Worm (Caenorhabditis elegans): ENCODE measurements around the gene F23A7.1.

The F23A7.1 gene

ce11 chrX:16208123-16208522 lies 9.1 kb upstream of the F23A7.1 start (continued):
- TF ChIP-seq ztf-3 (GFP tag; optimal IDR thresholded peaks at IDR 0.05), result no peak
- no peak for TF ChIP-seq F52B5.7 (tag; optimal IDR thresholded peaks at IDR 0.05)
- TF ChIP-seq snpc-3.4 (tag; optimal IDR thresholded peaks at IDR 0.05), result peak; percentile 21
- no peak for TF ChIP-seq F23B12.7 (tag; optimal IDR thresholded peaks at IDR 0.05; ENCODE audit: insufficient read depth)
- TF ChIP-seq lin-26 (GFP tag; IDR thresholded peaks at IDR 0.05), result peak; percentile 63; the same call in 1 of the 2 replicates
- TF ChIP-seq lin-35 (GFP tag; optimal IDR thresholded peaks at IDR 0.05), result no peak
- no peak for TF ChIP-seq ets-4 (GFP tag; optimal IDR thresholded peaks at IDR 0.05)
- peak; percentile 60 for TF ChIP-seq B0261.1 (tag; optimal IDR thresholded peaks at IDR 0.05)
- no peak for TF ChIP-seq F37B4.10 (GFP tag; IDR thresholded peaks at IDR 0.05)
- no peak for TF ChIP-seq madf-6 (GFP tag; IDR thresholded peaks at IDR 0.05)
- TF ChIP-seq T07F8.4 (tag; optimal IDR thresholded peaks at IDR 0.05), result no peak
- TF ChIP-seq sea-2 (GFP tag; IDR thresholded peaks at IDR 0.05), result no peak
- TF ChIP-seq ztf-22 (GFP tag; optimal IDR thresholded peaks at IDR 0.05), result no peak
- TF ChIP-seq Y79H2A.3 (GFP tag; conservative IDR thresholded peaks at IDR 0.05), result no peak
- no peak for TF ChIP-seq nhr-80 (tag; optimal IDR thresholded peaks at IDR 0.05)
- peak; percentile 30; the same call in 1 of the 2 replicates for TF ChIP-seq pbrm-1 (GFP tag; IDR thresholded peaks at IDR 0.05)
- TF ChIP-seq C06A6.2 (GFP tag; conservative IDR thresholded peaks at IDR 0.05), result no peak

ce11 chrX:16208667-16209066 lies 8.5 kb upstream of the F23A7.1 start:
- peak; percentile 59 for TF ChIP-seq rpc-1 (optimal IDR thresholded peaks at IDR 0.05)
- peak; percentile 72 for TF ChIP-seq rpc-1 (tag; optimal IDR thresholded peaks at IDR 0.05)
- TF ChIP-seq pbrm-1 (GFP tag; IDR thresholded peaks at IDR 0.05), result 0 out of 2 replicates have a peak, but pooled peaks have one; percentile 32
- TF ChIP-seq lir-1 (GFP tag; conservative IDR thresholded peaks at IDR 0.05), result no peak
- TF ChIP-seq snpc-3.4 (tag; optimal IDR thresholded peaks at IDR 0.05), result no peak
- TF ChIP-seq C06A6.2 (GFP tag; conservative IDR thresholded peaks at IDR 0.05), result no peak
- no peak for TF ChIP-seq F52B5.7 (tag; optimal IDR thresholded peaks at IDR 0.05)
- no peak for TF ChIP-seq K12H6.12 (tag; optimal IDR thresholded peaks at IDR 0.05)
- TF ChIP-seq B0261.1 (tag; optimal IDR thresholded peaks at IDR 0.05), result peak; percentile 59
- TF ChIP-seq lin-54 (GFP tag; optimal IDR thresholded peaks at IDR 0.05), result no peak
- TF ChIP-seq snpc-4 (GFP tag; optimal IDR thresholded peaks at IDR 0.05), result peak; percentile 6
- TF ChIP-seq snpc-4 (tag; optimal IDR thresholded peaks at IDR 0.05), result peak in 1 of 4 experiments; percentile 16
- TF ChIP-seq dpl-1 (GFP tag; optimal IDR thresholded peaks at IDR 0.05), result no peak
- no peak for TF ChIP-seq mxl-1 (tag; optimal IDR thresholded peaks at IDR 0.05)
- TF ChIP-seq ets-4 (GFP tag; optimal IDR thresholded peaks at IDR 0.05), result no peak
- TF ChIP-seq F49E8.2 (tag; optimal IDR thresholded peaks at IDR 0.05; ENCODE audit: insufficient read depth), result no peak
- no peak for TF ChIP-seq T07F8.4 (tag; optimal IDR thresholded peaks at IDR 0.05)
- no peak for TF ChIP-seq fkh-3 (tag; optimal IDR thresholded peaks at IDR 0.05)
- TF ChIP-seq T26A5.8 (tag; optimal IDR thresholded peaks at IDR 0.05), result no peak
- peak; percentile 40 for TF ChIP-seq ZK185.1 (tag; optimal IDR thresholded peaks at IDR 0.05; ENCODE audit: poor library complexity, severe bottlenecking)
- no peak for TF ChIP-seq F10E7.11 (tag; optimal IDR thresholded peaks at IDR 0.05)
- TF ChIP-seq hlh-12 (tag; optimal IDR thresholded peaks at IDR 0.05), result no peak
- no peak for TF ChIP-seq nfya-2 (GFP tag; IDR thresholded peaks at IDR 0.05)
- no peak for TF ChIP-seq lin-40 (tag; optimal IDR thresholded peaks at IDR 0.05)
- TF ChIP-seq let-526 (GFP tag; IDR thresholded peaks at IDR 0.05), result no peak
- no peak for TF ChIP-seq nfya-1 (tag; optimal IDR thresholded peaks at IDR 0.05; ENCODE audit: borderline replicate concordance, insufficient read depth)
- TF ChIP-seq rcor-1 (GFP tag; IDR thresholded peaks at IDR 0.05), result 0 out of 2 replicates have a peak, but pooled peaks have one; percentile 15
- no peak for TF ChIP-seq hmg-20 (GFP tag; IDR thresholded peaks at IDR 0.05)
- peak; percentile 69 for TF ChIP-seq lin-26 (GFP tag; IDR thresholded peaks at IDR 0.05)
- no peak for TF ChIP-seq madf-8 (GFP tag; conservative IDR thresholded peaks at IDR 0.05)
- no peak for TF ChIP-seq ztf-22 (GFP tag; optimal IDR thresholded peaks at IDR 0.05)
- no peak for TF ChIP-seq F23B12.7 (tag; optimal IDR thresholded peaks at IDR 0.05; ENCODE audit: insufficient read depth)
- no peak for TF ChIP-seq lsl-1 (GFP tag; optimal IDR thresholded peaks at IDR 0.05)
- TF ChIP-seq ztf-6 (GFP tag; IDR thresholded peaks at IDR 0.05), result no peak
- no peak for TF ChIP-seq sdz-38 (tag; optimal IDR thresholded peaks at IDR 0.05)
- TF ChIP-seq ztf-26 (tag; optimal IDR thresholded peaks at IDR 0.05), result no peak
- TF ChIP-seq snpc-1.3 (tag; optimal IDR thresholded peaks at IDR 0.05; ENCODE audit: insufficient read depth), result no peak
- no peak for TF ChIP-seq Y79H2A.3 (GFP tag; conservative IDR thresholded peaks at IDR 0.05)
- no peak for TF ChIP-seq F55B11.4 (tag; optimal IDR thresholded peaks at IDR 0.05; ENCODE audit: borderline replicate concordance, insufficient read depth)
- TF ChIP-seq ceh-91 (GFP tag; IDR thresholded peaks at IDR 0.05), result no peak
